Worm (Caenorhabditis elegans): Measurements from ENCODE around the gene K06A9.3.

- no peak for TF ChIP-seq snpc-4 (tag; optimal IDR thresholded peaks at IDR 0.05)
- TF ChIP-seq nhr-12 (tag; optimal IDR thresholded peaks at IDR 0.05) = no peak
- no peak for TF ChIP-seq nhr-237 (tag; optimal IDR thresholded peaks at IDR 0.05)
- no peak for TF ChIP-seq ama-1 (optimal IDR thresholded peaks at IDR 0.05)
Measured at ce11 chrX:1535261-1535660, at the start of gene K06A9.3.

Data from whole organism, L3 larva.